Fruit fly (Drosophila melanogaster) S2 (cell line): ENCODE measurements around the gene AP-1gamma.

Source experiments
- CG8478 ChIP-seq: fragments of >200 bp; optimal IDR thresholded peaks from 2 replicates; lab custom pipeline; 2018
- CTCF ChIP-seq, 2 experiments: fragments of >200 bp; optimal IDR thresholded peaks; 2 replicates each; lab custom pipeline; 2018

DNA sequence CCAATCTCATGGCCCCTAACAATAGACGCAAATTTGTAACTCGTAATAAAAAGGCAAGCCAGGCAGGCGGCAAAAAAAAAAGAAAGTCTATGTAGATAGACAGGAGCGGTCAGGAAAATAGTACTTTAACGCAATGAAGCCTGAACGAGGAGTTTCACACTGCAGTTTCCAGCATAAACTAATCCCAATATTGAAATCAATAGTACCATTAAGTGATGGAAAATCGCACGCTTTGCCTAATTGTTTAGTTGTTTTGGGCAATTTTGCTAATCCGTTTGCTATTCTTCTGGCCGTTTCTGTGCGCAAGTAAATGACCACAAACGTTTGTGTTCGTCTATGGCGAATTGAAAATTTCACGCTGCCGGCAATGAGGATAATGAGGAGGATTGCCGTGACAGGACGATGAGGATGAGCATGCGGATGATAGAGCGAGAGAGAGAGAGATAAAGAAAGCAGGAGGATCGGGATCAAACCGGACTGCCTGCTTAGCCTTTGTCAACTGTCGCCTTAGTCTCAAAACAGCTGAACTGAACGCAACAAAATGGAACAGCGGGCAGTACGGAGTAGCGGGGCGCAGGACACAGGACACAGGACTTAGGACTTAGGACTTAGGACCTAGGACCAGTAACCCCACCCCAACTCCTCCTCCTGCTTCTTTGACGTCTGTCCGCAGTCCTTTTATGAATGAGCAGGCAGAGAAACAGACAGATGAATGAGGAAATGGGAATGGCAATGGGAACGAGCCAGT lies 18.9 kb downstream of the AP-1gamma start:
- TF ChIP-seq CTCF (optimal IDR thresholded peaks at IDR 0.05; lab: Kevin White, UChicago) (no peak), CG8478 (no peak)
